Fruit fly (Drosophila melanogaster) whole organism, embryonic: ENCODE results near the gene Wdr92.

ENCODE experiments used
- Asciz ChIP-seq: fragments of 200-800 bp; sonication (Bioruptor generic); optimal IDR thresholded peaks from 2 replicates; lab custom pipeline; 2017; ENCODE audit warnings: missing biosample characterization, mild to moderate bottlenecking, missing genetic modification characterization, missing genetic modification reagents
- CG10543 ChIP-seq: fragments of 200-800 bp; sonication (Bioruptor generic); optimal IDR thresholded peaks from 3 replicates; lab custom pipeline; 2017; ENCODE audit warnings: missing biosample characterization, mild to moderate bottlenecking, missing genetic modification characterization, moderate library complexity
- CG11398 ChIP-seq: fragments of 200-800 bp; sonication (Bioruptor generic); optimal IDR thresholded peaks from 2 replicates; lab custom pipeline; 2016; ENCODE audit warnings: missing biosample characterization, missing genetic modification characterization
- CG11695 ChIP-seq: fragments of 200-800 bp; sonication (Bioruptor generic); IDR thresholded peaks from 3 replicates; pipeline ENCODE4 v1.3.6; 2022; ENCODE audit warnings: missing biosample characterization, missing genetic modification characterization
- CG12155 ChIP-seq: fragments of 200-800 bp; sonication (Bioruptor generic); optimal IDR thresholded peaks from 3 replicates; lab custom pipeline; 2016; ENCODE audit warnings: missing biosample characterization, missing genetic modification characterization
- CG1233 ChIP-seq: fragments of 200-800 bp; sonication (Bioruptor generic); optimal IDR thresholded peaks from 4 replicates; lab custom pipeline; 2018; ENCODE audit warnings: missing biosample characterization, mild to moderate bottlenecking, missing genetic modification characterization
- CG13424 ChIP-seq: fragments of 200-800 bp; sonication (Bioruptor generic); optimal IDR thresholded peaks from 2 replicates; lab custom pipeline; 2019; ENCODE audit warnings: missing biosample characterization, mild to moderate bottlenecking, missing genetic modification characterization, moderate library complexity
- CG14667 ChIP-seq: fragments of 200-800 bp; sonication (Bioruptor generic); IDR thresholded peaks from 2 replicates; pipeline ENCODE4 v1.3.6; 2022; ENCODE audit warnings: missing biosample characterization, missing genetic modification characterization
- CG1647 ChIP-seq: fragments of 200-800 bp; sonication (Bioruptor generic); optimal IDR thresholded peaks from 3 replicates; lab custom pipeline; 2016; ENCODE audit warnings: missing biosample characterization, missing genetic modification characterization
- CG17361 ChIP-seq: fragments of 200-800 bp; sonication (Bioruptor generic); IDR thresholded peaks from 3 replicates; pipeline ENCODE4 v1.3.6; 2022; ENCODE audit warnings: missing biosample characterization, missing genetic modification characterization
- CG17912 ChIP-seq: fragments of 200-800 bp; sonication (Bioruptor generic); optimal IDR thresholded peaks from 2 replicates; lab custom pipeline; 2018; ENCODE audit warnings: missing biosample characterization, mild to moderate bottlenecking, missing genetic modification characterization
- CG2120 ChIP-seq: fragments of 200-800 bp; sonication (Bioruptor generic); optimal IDR thresholded peaks from 3 replicates; lab custom pipeline; 2016; ENCODE audit warnings: missing biosample characterization, missing genetic modification characterization
- CG2678 ChIP-seq: fragments of 200-800 bp; sonication (Bioruptor generic); optimal IDR thresholded peaks from 3 replicates; lab custom pipeline; 2019; ENCODE audit warnings: missing biosample characterization, mild to moderate bottlenecking, missing genetic modification characterization, moderate library complexity
- CG34376 ChIP-seq: fragments of 200-800 bp; sonication (Bioruptor generic); optimal IDR thresholded peaks from 2 replicates; lab custom pipeline; 2018; ENCODE audit warnings: missing biosample characterization, mild to moderate bottlenecking, missing genetic modification characterization
- CG34422 ChIP-seq: fragments of 200-800 bp; sonication (Bioruptor generic); IDR thresholded peaks from 3 replicates; pipeline ENCODE4 v1.3.6; 2022; ENCODE audit warnings: missing biosample characterization, missing genetic modification characterization
- CG4360 ChIP-seq: fragments of 200-800 bp; sonication (Bioruptor generic); IDR thresholded peaks from 2 replicates; pipeline ENCODE4 v1.3.6; 2022; ENCODE audit warnings: missing biosample characterization, missing genetic modification characterization
- CG7357 ChIP-seq: fragments of 200-800 bp; sonication (Bioruptor generic); IDR thresholded peaks from 3 replicates; pipeline ENCODE4 v1.3.6; 2022; ENCODE audit warnings: missing biosample characterization, missing genetic modification characterization
- CG8478 ChIP-seq: fragments of >200 bp; optimal IDR thresholded peaks from 2 replicates; lab custom pipeline; 2018
- CG9727 ChIP-seq: fragments of 200-800 bp; sonication (Bioruptor generic); optimal IDR thresholded peaks from 3 replicates; lab custom pipeline; 2017; ENCODE audit warnings: missing biosample characterization, mild to moderate bottlenecking, missing genetic modification characterization
- CG9817 ChIP-seq: fragments of 200-800 bp; sonication (Bioruptor generic); optimal IDR thresholded peaks from 2 replicates; lab custom pipeline; 2018; ENCODE audit warnings: missing biosample characterization, mild to moderate bottlenecking, missing genetic modification characterization, moderate library complexity
- CG9932 ChIP-seq: fragments of 200-800 bp; sonication (Bioruptor generic); IDR thresholded peaks from 2 replicates; pipeline ENCODE4 v1.3.6; 2022; ENCODE audit warnings: missing biosample characterization, missing genetic modification characterization
- Dbx ChIP-seq: fragments of 200-800 bp; sonication (Bioruptor generic); IDR thresholded peaks from 3 replicates; pipeline ENCODE4 v1.3.6; 2022; ENCODE audit warnings: missing biosample characterization, missing genetic modification characterization
- Dip2 ChIP-seq: fragments of 200-800 bp; sonication (Bioruptor generic); IDR thresholded peaks from 2 replicates; pipeline ENCODE4 v1.3.6; 2022; ENCODE audit warnings: missing biosample characterization, missing genetic modification characterization
- ERR ChIP-seq: fragments of 200-800 bp; sonication (Bioruptor generic); optimal IDR thresholded peaks from 2 replicates; lab custom pipeline; 2016; ENCODE audit warnings: missing biosample characterization, missing genetic modification characterization
- Ets65A ChIP-seq: fragments of 200-800 bp; sonication (Bioruptor generic); peaks from one replicate; lab custom pipeline; 2016; ENCODE audit warnings: missing biosample characterization, missing genetic modification characterization
- GATAe ChIP-seq: fragments of 200-800 bp; sonication (Bioruptor generic); conservative IDR thresholded peaks from 2 replicates; pipeline ENCODE4 v1.3.6; 2022; ENCODE audit warnings: missing biosample characterization, missing genetic modification characterization
- Hey ChIP-seq: fragments of 200-800 bp; sonication (Bioruptor generic); optimal IDR thresholded peaks from 3 replicates; lab custom pipeline; 2018; ENCODE audit warnings: missing biosample characterization, mild to moderate bottlenecking, missing genetic modification characterization
- HmgD ChIP-seq: fragments of 200-800 bp; sonication (Bioruptor generic); optimal IDR thresholded peaks from 3 replicates; lab custom pipeline; 2016; ENCODE audit warnings: missing biosample characterization, missing genetic modification characterization
- Myb ChIP-seq: fragments of 200-800 bp; sonication (Bioruptor generic); optimal IDR thresholded peaks from 2 replicates; lab custom pipeline; 2016; ENCODE audit warnings: missing biosample characterization, missing genetic modification characterization
- NC2β ChIP-seq: fragments of 200-800 bp; sonication (Bioruptor generic); optimal IDR thresholded peaks from 2 replicates; lab custom pipeline; 2016; ENCODE audit warnings: missing biosample characterization, missing genetic modification characterization
- NfI ChIP-seq: fragments of 200-800 bp; sonication (Bioruptor generic); optimal IDR thresholded peaks from 3 replicates; lab custom pipeline; 2018; ENCODE audit warnings: missing biosample characterization, mild to moderate bottlenecking, missing genetic modification characterization, moderate library complexity
- Oaz ChIP-seq: fragments of 200-800 bp; sonication (Bioruptor generic); IDR thresholded peaks from 2 replicates; pipeline ENCODE4 v1.3.6; 2022; ENCODE audit warnings: missing biosample characterization, missing genetic modification characterization
- Sry-δ ChIP-seq: fragments of 200-800 bp; sonication (Bioruptor generic); optimal IDR thresholded peaks from 2 replicates; lab custom pipeline; 2016; ENCODE audit warnings: missing biosample characterization, missing genetic modification characterization
- Trl ChIP-seq, 3 experiments: fragments of >200 bp in 2 of 3; fragments of 200-800 bp in 1 of 3; sonication (Bioruptor generic) in 1 of 3; optimal IDR thresholded peaks; 2 replicates in 1 of 3; 3 replicates in 2 of 3; lab custom pipeline; 2016 to 2017; ENCODE audit warnings: missing biosample characterization in 1 of 3, missing genetic modification characterization in 1 of 3
- bab2 ChIP-seq: fragments of 200-800 bp; sonication (Bioruptor generic); optimal IDR thresholded peaks from 2 replicates; lab custom pipeline; 2016; ENCODE audit warnings: missing biosample characterization, missing genetic modification characterization
- dimm ChIP-seq: fragments of 200-800 bp; sonication (Bioruptor generic); IDR thresholded peaks from 2 replicates; pipeline ENCODE4 v1.3.6; 2022; ENCODE audit warnings: missing biosample characterization, missing genetic modification characterization
- eyg ChIP-seq: fragments of 200-800 bp; sonication (Bioruptor generic); optimal IDR thresholded peaks from 3 replicates; lab custom pipeline; 2016; ENCODE audit warnings: missing biosample characterization, missing genetic modification characterization
- grn ChIP-seq: fragments of 200-800 bp; sonication (Bioruptor generic); optimal IDR thresholded peaks from 3 replicates; lab custom pipeline; 2017; ENCODE audit warnings: missing biosample characterization, missing genetic modification characterization
- jigr1 ChIP-seq: fragments of 200-800 bp; sonication (Bioruptor generic); IDR thresholded peaks from 3 replicates; pipeline ENCODE4 v1.3.6; 2022; ENCODE audit warnings: missing biosample characterization, missing genetic modification characterization
- kay ChIP-seq: fragments of 200-800 bp; sonication (Bioruptor generic); optimal IDR thresholded peaks from 2 replicates; lab custom pipeline; 2016; ENCODE audit warnings: missing biosample characterization, missing genetic modification characterization
- lab ChIP-seq: fragments of 200-800 bp; sonication (Bioruptor generic); optimal IDR thresholded peaks from 3 replicates; lab custom pipeline; 2017; ENCODE audit warnings: missing biosample characterization, missing genetic modification characterization, mild to moderate bottlenecking, moderate library complexity, missing genetic modification reagents
- lilli ChIP-seq: fragments of 200-800 bp; sonication (Bioruptor generic); optimal IDR thresholded peaks from 3 replicates; lab custom pipeline; 2016; ENCODE audit warnings: missing biosample characterization, missing genetic modification characterization
- pho ChIP-seq: fragments of 200-800 bp; sonication (Bioruptor generic); optimal IDR thresholded peaks from 2 replicates; lab custom pipeline; 2016; ENCODE audit warnings: missing biosample characterization, missing genetic modification characterization
- psq ChIP-seq: fragments of 200-800 bp; sonication (Bioruptor generic); optimal IDR thresholded peaks from 2 replicates; lab custom pipeline; 2017; ENCODE audit warnings: missing biosample characterization, missing genetic modification characterization
- pum ChIP-seq: fragments of 200-800 bp; sonication (Bioruptor generic); optimal IDR thresholded peaks from 2 replicates; lab custom pipeline; 2016; ENCODE audit warnings: missing biosample characterization, missing genetic modification characterization
- row ChIP-seq: fragments of 200-800 bp; sonication (Bioruptor generic); IDR thresholded peaks from 3 replicates; pipeline ENCODE4 v1.3.6; 2022; ENCODE audit warnings: missing biosample characterization, missing genetic modification characterization
- salm ChIP-seq: fragments of 200-800 bp; sonication (Bioruptor generic); optimal IDR thresholded peaks from 2 replicates; lab custom pipeline; 2018; ENCODE audit warnings: missing biosample characterization, mild to moderate bottlenecking, missing genetic modification characterization
- slp2 ChIP-seq: fragments of 200-800 bp; sonication (Bioruptor generic); optimal IDR thresholded peaks from 2 replicates; lab custom pipeline; 2016; ENCODE audit warnings: missing biosample characterization, missing genetic modification characterization
- tin ChIP-seq: fragments of 200-800 bp; sonication (Bioruptor generic); optimal IDR thresholded peaks from 3 replicates; lab custom pipeline; 2016; ENCODE audit warnings: missing biosample characterization, missing genetic modification characterization
- tll ChIP-seq, 2 experiments: fragments of 200-800 bp in 1 of 2; fragments of >200 bp in 1 of 2; sonication (Bioruptor generic) in 1 of 2; optimal IDR thresholded peaks; 2 replicates each; lab custom pipeline; 2017 to 2019; ENCODE audit warnings: missing biosample characterization in 2 of 2, missing genetic modification characterization in 2 of 2, mild to moderate bottlenecking in 1 of 2, moderate library complexity in 1 of 2
- vvl ChIP-seq: fragments of 200-800 bp; sonication (Bioruptor generic); IDR thresholded peaks from 2 replicates; pipeline ENCODE4 v1.3.6; 2022; ENCODE audit warnings: missing biosample characterization, missing genetic modification characterization
- wek ChIP-seq: fragments of 200-800 bp; sonication (Bioruptor generic); optimal IDR thresholded peaks from 3 replicates; lab custom pipeline; 2018; ENCODE audit warnings: missing biosample characterization, mild to moderate bottlenecking, missing genetic modification characterization, moderate library complexity
- zfh1 ChIP-seq: fragments of 200-800 bp; sonication (Bioruptor generic); IDR thresholded peaks from 3 replicates; pipeline ENCODE4 v1.3.6; 2022; ENCODE audit warnings: missing biosample characterization, missing genetic modification characterization

Wdr92 gene

DNA sequence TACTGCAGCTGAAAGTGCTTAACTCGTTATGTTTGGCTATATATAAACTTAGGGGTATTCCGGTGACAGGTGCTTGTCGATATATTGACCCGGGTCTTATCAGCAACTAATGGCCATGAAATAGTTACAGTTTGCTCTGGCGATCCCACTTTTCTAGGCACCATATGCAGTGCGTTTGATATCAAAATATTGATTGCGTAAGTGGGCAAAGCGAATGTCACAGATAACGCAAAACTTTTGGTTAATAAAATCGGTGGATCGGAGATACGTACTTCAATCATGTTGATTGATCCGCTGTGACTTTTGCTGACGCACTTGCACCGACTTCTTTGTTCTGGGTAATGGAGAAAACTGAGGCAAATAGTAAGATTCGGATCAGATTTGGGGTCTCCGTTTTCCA, 3.4 kb upstream of the Wdr92 start (continued):
- TF ChIP-seq Hey (tag; lab: Kevin White, UChicago) (no peak), row (peak; percentile 15; the same call in 1 of the 3 replicates), grn (GFP tag; lab: Kevin White, UChicago) (peak; percentile 64), tll (GFP tag; optimal IDR thresholded peaks at IDR 0.05; lab: Kevin White, UChicago) (no peak), CG34376 (GFP tag; lab: Kevin White, UChicago) (no peak), pho (GFP tag; lab: Kevin White, UChicago) (no peak), dimm (GFP tag; lab: Robert Waterston, UW) (no peak), Asciz (no peak), CG14667 (GFP tag; lab: Robert Waterston, UW) (no peak), bab2 (GFP tag; lab: Kevin White, UChicago) (no peak), HmgD (GFP tag; lab: Kevin White, UChicago) (no peak), pum (GFP tag; lab: Kevin White, UChicago) (no peak), Trl (optimal IDR thresholded peaks at IDR 0.05; lab: Kevin White, UChicago) (no peak), Trl (GFP tag; optimal IDR thresholded peaks at IDR 0.05; lab: Kevin White, UChicago) (no peak), zfh1 (GFP tag; lab: Robert Waterston, UW) (0 out of 3 replicates have a peak, but pooled peaks have one; percentile 8), CG10543 (GFP tag; lab: Kevin White, UChicago) (no peak), vvl (GFP tag; lab: Robert Waterston, UW) (no peak), eyg (GFP tag; lab: Kevin White, UChicago) (no peak), CG13424 (no peak), CG8478 (no peak), CG2678 (tag; lab: Kevin White, UChicago) (no peak), kay (GFP tag; lab: Kevin White, UChicago) (no peak), tin (no peak), CG7357 (GFP tag; lab: Robert Waterston, UW) (no peak), lab (GFP tag; lab: Kevin White, UChicago) (peak; percentile 8), CG9932 (GFP tag; lab: Robert Waterston, UW) (peak; percentile 18; the same call in 1 of the 2 replicates), Sry-δ (GFP tag; lab: Kevin White, UChicago) (no peak), Ets65A (no peak), Dip2 (GFP tag; lab: Robert Waterston, UW) (no peak), Oaz (GFP tag; lab: Robert Waterston, UW) (no peak), wek (GFP tag; lab: Kevin White, UChicago) (peak; percentile 81), CG11398 (GFP tag; lab: Kevin White, UChicago) (no peak), jigr1 (GFP tag; lab: Robert Waterston, UW) (no peak), CG9817 (tag; lab: Kevin White, UChicago) (no peak), Myb (GFP tag; lab: Kevin White, UChicago) (no peak), lilli (GFP tag; lab: Kevin White, UChicago) (peak; percentile 4), CG17361 (GFP tag; lab: Robert Waterston, UW) (no peak), salm (tag; lab: Kevin White, UChicago) (no peak), CG9727 (no peak), CG34422 (GFP tag; lab: Robert Waterston, UW) (no peak), CG11695 (GFP tag; lab: Robert Waterston, UW) (no peak), CG4360 (GFP tag; lab: Robert Waterston, UW) (no peak), slp2 (GFP tag; lab: Kevin White, UChicago) (no peak), NC2β (GFP tag; lab: Kevin White, UChicago) (no peak), GATAe (GFP tag; lab: Robert Waterston, UW) (peak; percentile 43; the same call in 1 of the 2 replicates), CG1647 (GFP tag; lab: Kevin White, UChicago) (no peak), psq (GFP tag; lab: Kevin White, UChicago) (no peak), CG1233 (GFP tag; lab: Kevin White, UChicago) (no peak), CG17912 (no peak), ERR (no peak), Dbx (no peak), NfI (GFP tag; lab: Kevin White, UChicago) (no peak), CG2120 (no peak), CG12155 (peak; percentile 13)
